Fruit fly (Drosophila melanogaster) S2 (cell line): ENCODE results near the gene CG4793.

Source experiments
- CG8478 ChIP-seq: fragments of >200 bp; optimal IDR thresholded peaks from 2 replicates; lab custom pipeline; 2018
- CTCF ChIP-seq, 2 experiments: fragments of >200 bp; optimal IDR thresholded peaks; 2 replicates each; lab custom pipeline; 2018

dm6 chr2L:15886187-15886586, 37.0 kb upstream of the CG4793 start:
- no peak for TF ChIP-seq CTCF (optimal IDR thresholded peaks at IDR 0.05; lab: Kevin White, UChicago)
- TF ChIP-seq CG8478 = no peak
